Worm (Caenorhabditis elegans) whole organism, L3 larva: ENCODE data around the gene F01G10.4.

ENCODE experiments used
- aly-2 ChIP-seq: fragments of 150-350 bp; optimal IDR thresholded peaks from 2 replicates; lab custom pipeline; 2014; ENCODE audit warnings: missing biosample characterization, missing genetic modification characterization
- ceh-82 ChIP-seq: fragments of 150-350 bp; optimal IDR thresholded peaks from 2 replicates; lab custom pipeline; 2014; ENCODE audit warnings: missing biosample characterization, missing genetic modification characterization
- elt-2 ChIP-seq: sonication (generic microtip); optimal IDR thresholded peaks from 2 replicates; lab custom pipeline; 2016; ENCODE audit warnings: missing genetic modification reagents, mild to moderate bottlenecking, missing genetic modification characterization, missing compliant biosample characterization
- mdl-1 ChIP-seq: fragments of 150-350 bp; optimal IDR thresholded peaks from 2 replicates; lab custom pipeline; 2014; ENCODE audit warnings: missing biosample characterization, missing genetic modification characterization
- nhr-11 ChIP-seq: fragments of 150-350 bp; optimal IDR thresholded peaks from 2 replicates; lab custom pipeline; 2014; ENCODE audit warnings: missing biosample characterization, missing genetic modification characterization
- pha-4 ChIP-seq: fragments of 150-350 bp; optimal IDR thresholded peaks from 2 replicates; lab custom pipeline; 2014; ENCODE audit warnings: missing biosample characterization, missing genetic modification reagents, missing genetic modification characterization
- skn-1 ChIP-seq: fragments of 150-350 bp; optimal IDR thresholded peaks from 2 replicates; lab custom pipeline; 2014; ENCODE audit warnings: missing biosample characterization, missing genetic modification characterization
- snpc-4 ChIP-seq: fragments of 150-350 bp; optimal IDR thresholded peaks from 2 replicates; lab custom pipeline; 2014; ENCODE audit warnings: missing biosample characterization, missing genetic modification characterization
- tbx-2 ChIP-seq: sonication (generic microtip); optimal IDR thresholded peaks from 2 replicates; lab custom pipeline; 2016; ENCODE audit warnings: mild to moderate bottlenecking, missing genetic modification characterization, missing compliant biosample characterization
- unc-39 ChIP-seq: sonication (generic microtip); optimal IDR thresholded peaks from 4 replicates; lab custom pipeline; 2017; ENCODE audit warnings: missing biosample characterization, missing genetic modification characterization
- ztf-4 ChIP-seq: fragments of 150-350 bp; optimal IDR thresholded peaks from 2 replicates; lab custom pipeline; 2014; ENCODE audit warnings: missing biosample characterization, missing genetic modification characterization

- TF ChIP-seq ztf-4 (tag; lab: Kevin White, UChicago) (no peak), aly-2 (tag; lab: Kevin White, UChicago) (no peak), elt-2 (tag; lab: Kevin White, UChicago) (no peak), skn-1 (tag; lab: Kevin White, UChicago) (no peak), nhr-11 (no peak), tbx-2 (tag; lab: Kevin White, UChicago) (no peak), snpc-4 (tag; lab: Kevin White, UChicago) (no peak), ceh-82 (tag; lab: Kevin White, UChicago) (no peak), mdl-1 (tag; lab: Kevin White, UChicago) (no peak), unc-39 (tag; lab: Kevin White, UChicago) (no peak), pha-4 (tag; lab: Kevin White, UChicago) (no peak)
Observed at ce11 chrIV:10188505-10188904, 43.9 kb downstream of the F01G10.4 start.
